Fruit fly (Drosophila melanogaster): Measurements from ENCODE around the gene Flad1.

dm6 chrX:12893969-12894368, 9.3 kb downstream of the Flad1 start:
- TF ChIP-seq sv (GFP tag; optimal IDR thresholded peaks at IDR 0.05): no peak
- TF ChIP-seq ey (GFP tag; optimal IDR thresholded peaks at IDR 0.05): no peak
